Fruit fly (Drosophila melanogaster): ENCODE results near the gene CG1394.

CG1394 gene

DNA sequence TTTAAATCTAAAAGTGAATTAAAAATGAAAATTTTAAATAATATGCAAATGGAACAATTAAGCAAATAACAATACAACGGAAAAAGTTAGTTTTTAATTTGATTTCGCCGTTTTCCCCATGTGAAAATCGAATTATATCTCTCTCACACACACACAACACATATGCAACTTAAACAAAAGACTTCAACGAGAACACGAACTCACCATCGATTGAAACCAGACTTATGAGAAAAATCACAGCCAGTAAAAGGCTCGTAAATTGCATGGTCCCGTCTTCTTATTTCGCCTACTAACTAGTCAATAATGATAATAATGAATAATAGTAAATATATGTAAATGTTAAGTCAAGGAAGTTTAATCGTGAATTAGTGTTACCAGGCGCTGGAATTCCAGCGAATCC is 17.1 kb downstream of the CG1394 start:
- TF ChIP-seq tll (GFP tag; optimal IDR thresholded peaks at IDR 0.05) (no peak), HHEX (GFP tag; optimal IDR thresholded peaks at IDR 0.05) (no peak), CG11247 (GFP tag; IDR thresholded peaks at IDR 0.05) (peak; percentile 94), sens (GFP tag) (peak; percentile 15), MESR4 (GFP tag; optimal IDR thresholded peaks at IDR 0.05) (peak; percentile 22), cg (GFP tag; optimal IDR thresholded peaks at IDR 0.05) (peak; percentile 51)

DNA sequence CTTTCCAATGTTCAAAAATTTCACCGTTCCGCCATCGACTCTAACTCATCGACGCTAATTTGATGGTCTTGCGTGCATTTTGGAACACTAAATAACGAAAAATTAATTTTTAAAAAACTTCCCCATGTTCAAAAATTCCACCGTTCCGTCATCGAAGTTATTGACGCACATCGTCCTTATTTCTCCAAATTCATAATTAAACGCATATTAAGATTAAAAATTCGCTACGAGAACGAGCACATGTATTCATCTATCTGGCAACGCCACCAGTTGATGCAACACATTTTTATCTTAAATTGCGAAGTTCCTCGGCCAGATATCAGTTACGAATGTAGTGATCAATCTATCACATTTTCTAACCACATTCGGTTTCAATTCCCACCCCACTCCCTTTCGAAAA is 21.3 kb downstream of the CG1394 start, which contains the start of gene Lint-1:
Gene Lint-1 (plus strand): TSS at position 123 of the 400 bp plus-strand sequence.
- no peak for TF ChIP-seq CG14014 (GFP tag; IDR thresholded peaks at IDR 0.05)
- TF ChIP-seq Scr (GFP tag; IDR thresholded peaks at IDR 0.05; ENCODE audit: partially characterized antibody), result peak; percentile 37
- TF ChIP-seq slp2 (GFP tag; optimal IDR thresholded peaks at IDR 0.05), result no peak
- no peak for TF ChIP-seq vnd (GFP tag; IDR thresholded peaks at IDR 0.05; ENCODE audit: partially characterized antibody)
- TF ChIP-seq CG3407 (GFP tag; optimal IDR thresholded peaks at IDR 0.05), result no peak
- TF ChIP-seq CHES-1-like (GFP tag; optimal IDR thresholded peaks at IDR 0.05), result no peak
- TF ChIP-seq CG9876 (GFP tag; optimal IDR thresholded peaks at IDR 0.05), result no peak
- no peak for TF ChIP-seq CG18764 (GFP tag; optimal IDR thresholded peaks at IDR 0.05)
- peak; percentile 23 for TF ChIP-seq CG13624 (GFP tag; optimal IDR thresholded peaks at IDR 0.05)
- TF ChIP-seq sr (GFP tag; IDR thresholded peaks at IDR 0.05), result no peak
- TF ChIP-seq phol (tag; optimal IDR thresholded peaks at IDR 0.05), result peak; percentile 11
- no peak for TF ChIP-seq danr (GFP tag; IDR thresholded peaks at IDR 0.05)
- no peak for TF ChIP-seq CG10543 (GFP tag; optimal IDR thresholded peaks at IDR 0.05)
- TF ChIP-seq CG7928 (GFP tag; optimal IDR thresholded peaks at IDR 0.05), result no peak
- TF ChIP-seq Max (GFP tag; optimal IDR thresholded peaks at IDR 0.05), result peak; percentile 35
- TF ChIP-seq CG13424 (tag; optimal IDR thresholded peaks at IDR 0.05), result no peak
- no peak for TF ChIP-seq sd (tag; optimal IDR thresholded peaks at IDR 0.05)
- TF ChIP-seq gt (GFP tag; IDR thresholded peaks at IDR 0.05), result no peak
- no peak for TF ChIP-seq eyg (GFP tag; optimal IDR thresholded peaks at IDR 0.05)
- no peak for TF ChIP-seq tap (tag; optimal IDR thresholded peaks at IDR 0.05)
- TF ChIP-seq zen (tag; optimal IDR thresholded peaks at IDR 0.05), result no peak
- TF ChIP-seq ttk (GFP tag; IDR thresholded peaks at IDR 0.05), result no peak
- TF ChIP-seq CG12299 (tag; optimal IDR thresholded peaks at IDR 0.05), result no peak
- peak; percentile 26; the same call in 1 of the 2 replicates for TF ChIP-seq sisA (GFP tag; IDR thresholded peaks at IDR 0.05)
- no peak for TF ChIP-seq Hr3 (GFP tag; optimal IDR thresholded peaks at IDR 0.05)
- no peak for TF ChIP-seq CG9797 (GFP tag; optimal IDR thresholded peaks at IDR 0.05)
- no peak for TF ChIP-seq CG9215 (GFP tag; IDR thresholded peaks at IDR 0.05)
- TF ChIP-seq Hmr (GFP tag; optimal IDR thresholded peaks at IDR 0.05), result peak; percentile 6
- no peak for TF ChIP-seq h (optimal IDR thresholded peaks at IDR 0.05)
- no peak for TF ChIP-seq amos (GFP tag; IDR thresholded peaks at IDR 0.05; ENCODE audit: partially characterized antibody)
- TF ChIP-seq pnt (GFP tag; optimal IDR thresholded peaks at IDR 0.05), result no peak
- no peak for TF ChIP-seq Stat92E (GFP tag; optimal IDR thresholded peaks at IDR 0.05)
- peak; percentile 6 for TF ChIP-seq vfl (GFP tag; optimal IDR thresholded peaks at IDR 0.05)
- peak; percentile 20; the same call in 1 of the 2 replicates for TF ChIP-seq lmd (GFP tag; IDR thresholded peaks at IDR 0.05)
- TF ChIP-seq Dfd (GFP tag; optimal IDR thresholded peaks at IDR 0.05), result no peak
- peak; percentile 21; the same call in 1 of the 2 replicates for TF ChIP-seq E2f2 (GFP tag; IDR thresholded peaks at IDR 0.05)
- no peak for TF ChIP-seq CG3163 (GFP tag; optimal IDR thresholded peaks at IDR 0.05)
- TF ChIP-seq cad (GFP tag; optimal IDR thresholded peaks at IDR 0.05), result no peak
- TF ChIP-seq CG13287 (GFP tag; IDR thresholded peaks at IDR 0.05; ENCODE audit: partially characterized antibody), result no peak
- TF ChIP-seq CG10147 (GFP tag; optimal IDR thresholded peaks at IDR 0.05), result no peak
- no peak for TF ChIP-seq CG6654 (GFP tag; optimal IDR thresholded peaks at IDR 0.05)
- no peak for TF ChIP-seq zf30C (GFP tag; optimal IDR thresholded peaks at IDR 0.05)
- no peak for TF ChIP-seq Sin3A (optimal IDR thresholded peaks at IDR 0.05)
- TF ChIP-seq sug (tag; optimal IDR thresholded peaks at IDR 0.05), result no peak
- no peak for TF ChIP-seq hbn (GFP tag; IDR thresholded peaks at IDR 0.05; ENCODE audit: partially characterized antibody)
